Fruit fly (Drosophila melanogaster) whole organism, embryonic: Measurements from ENCODE around the gene bb8.

Experiments used
- CG4282 ChIP-seq: fragments of 200-800 bp; sonication (Bioruptor generic); optimal IDR thresholded peaks from 2 replicates; lab custom pipeline; 2016; ENCODE audit warnings: missing biosample characterization, missing genetic modification characterization
- Six4 ChIP-seq: fragments of 200-800 bp; sonication (Bioruptor generic); optimal IDR thresholded peaks from 2 replicates; lab custom pipeline; 2016; ENCODE audit warnings: missing biosample characterization, missing genetic modification characterization

DNA sequence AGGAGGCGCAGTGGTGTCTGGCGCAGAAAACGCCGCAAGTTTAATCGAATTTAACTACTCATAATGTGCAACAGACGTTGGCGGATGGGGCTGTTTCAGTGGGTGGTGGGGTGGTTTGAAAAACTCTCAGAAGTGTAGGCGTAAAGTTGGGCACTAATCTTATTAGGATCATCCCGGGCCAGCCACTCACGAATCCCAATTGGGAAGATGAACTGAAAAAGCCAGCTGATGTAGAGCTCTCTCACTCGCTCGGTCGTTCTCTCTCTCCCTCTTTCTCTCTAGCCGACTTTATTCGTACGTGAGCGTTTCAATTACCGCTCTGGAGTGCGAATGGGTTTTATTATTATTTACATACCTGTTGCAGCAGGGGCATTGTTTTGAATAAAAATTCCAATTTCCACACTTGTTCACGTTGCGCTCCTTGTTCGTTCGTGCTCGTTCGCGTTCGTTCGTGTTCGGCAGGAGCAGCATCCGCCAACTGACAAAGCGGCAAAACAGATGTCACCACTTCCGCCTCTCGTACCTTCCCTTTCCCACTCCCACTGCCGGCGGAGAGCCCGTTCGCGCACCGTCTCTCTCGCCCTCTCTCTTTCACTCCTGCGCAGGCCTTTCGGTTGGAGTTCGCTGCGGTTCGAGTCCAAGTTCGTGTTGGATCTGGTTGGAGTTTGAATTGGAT, 11.1 kb downstream of the bb8 start:
- TF ChIP-seq CG4282 (GFP tag; lab: Kevin White, UChicago) (no peak), Six4 (GFP tag; lab: Kevin White, UChicago) (no peak)
